Worm (Caenorhabditis elegans) whole organism, young adult: Measurements from ENCODE around the gene arrd-6.
A peak's percentile ranks its signal among the peaks of the same experiment; 100 is the strongest.

Experiments used
- B0336.3 ChIP-seq: fragments of 200-800 bp; sonication (Bioruptor generic); IDR thresholded peaks from 2 replicates; pipeline ENCODE4 v1.3.6; 2022; ENCODE audit warnings: missing genetic modification characterization, missing compliant biosample characterization
- C06A6.2 ChIP-seq: fragments of 200-800 bp; sonication (Bioruptor generic); conservative IDR thresholded peaks from 2 replicates; pipeline ENCODE4 v1.3.6; 2022; ENCODE audit warnings: missing genetic modification characterization, missing compliant biosample characterization
- C17E4.6 ChIP-seq: fragments of 200-800 bp; sonication (Bioruptor generic); IDR thresholded peaks from 2 replicates; pipeline ENCODE4 v1.3.6; 2022; ENCODE audit warnings: missing genetic modification reagents, missing genetic modification characterization, missing compliant biosample characterization
- D2030.7 ChIP-seq: fragments of 200-800 bp; sonication (Bioruptor generic); IDR thresholded peaks from 2 replicates; pipeline ENCODE4 v1.3.6; 2022; ENCODE audit warnings: missing genetic modification reagents, missing genetic modification characterization, missing compliant biosample characterization
- F23B12.7 ChIP-seq: sonication (generic microtip); optimal IDR thresholded peaks from 2 replicates; lab custom pipeline; 2017; ENCODE audit warnings: missing genetic modification characterization, mild to moderate bottlenecking, missing compliant biosample characterization, antibody characterized with exemption, moderate library complexity; ENCODE audit not compliant: insufficient read depth
- F33H1.4 ChIP-seq: fragments of 200-800 bp; sonication (Bioruptor generic); IDR thresholded peaks from 2 replicates; pipeline ENCODE4 v1.3.6; 2022; ENCODE audit warnings: missing genetic modification reagents, missing genetic modification characterization, missing compliant biosample characterization
- K12H6.12 ChIP-seq: fragments of 200-800 bp; sonication (Bioruptor generic); optimal IDR thresholded peaks from 2 replicates; lab custom pipeline; 2018; ENCODE audit warnings: mild to moderate bottlenecking, missing genetic modification characterization, missing compliant biosample characterization
- T07F8.4 ChIP-seq: sonication (generic microtip); optimal IDR thresholded peaks from 2 replicates; lab custom pipeline; 2016; ENCODE audit warnings: mild to moderate bottlenecking, missing genetic modification characterization, moderate library complexity, missing compliant biosample characterization
- Y79H2A.3 ChIP-seq: fragments of 200-800 bp; sonication (Bioruptor generic); conservative IDR thresholded peaks from 2 replicates; pipeline ENCODE4 v1.3.6; 2022; ENCODE audit warnings: missing genetic modification reagents, missing genetic modification characterization, missing compliant biosample characterization
- ZK185.1 ChIP-seq: sonication (generic microtip); optimal IDR thresholded peaks from 2 replicates; lab custom pipeline; 2016; ENCODE audit warnings: mild to moderate bottlenecking, missing genetic modification characterization, missing compliant biosample characterization; ENCODE audit not compliant: poor library complexity, severe bottlenecking
- ama-1 ChIP-seq, 3 experiments: fragments of 150-350 bp in 1 of 3; sonication (generic microtip) in 2 of 3; optimal IDR thresholded peaks; 2 replicates each; lab custom pipeline; 2014 to 2018; ENCODE audit warnings: missing biosample characterization in 2 of 3, missing genetic modification characterization in 2 of 3, missing genetic modification reagents in 2 of 3
- aptf-2 ChIP-seq: fragments of 200-800 bp; sonication (Bioruptor generic); conservative IDR thresholded peaks from 2 replicates; pipeline ENCODE4 v1.3.6; 2022; ENCODE audit warnings: missing genetic modification reagents, missing genetic modification characterization, missing compliant biosample characterization
- attf-6 ChIP-seq: fragments of 200-800 bp; sonication (Bioruptor generic); IDR thresholded peaks from 2 replicates; pipeline ENCODE4 v1.3.6; 2022; ENCODE audit warnings: missing genetic modification reagents, missing genetic modification characterization, missing compliant biosample characterization
- bed-2 ChIP-seq: fragments of 200-800 bp; sonication (Bioruptor generic); IDR thresholded peaks from 2 replicates; pipeline ENCODE4 v1.3.6; 2022; ENCODE audit warnings: missing genetic modification reagents, missing genetic modification characterization, missing compliant biosample characterization
- cebp-2 ChIP-seq: fragments of 200-800 bp; sonication (Bioruptor generic); IDR thresholded peaks from 2 replicates; pipeline ENCODE4 v1.3.6; 2022; ENCODE audit warnings: missing genetic modification characterization, missing compliant biosample characterization
- ceh-100 ChIP-seq: fragments of 200-800 bp; sonication (Bioruptor generic); IDR thresholded peaks from 2 replicates; pipeline ENCODE4 v1.3.6; 2022; ENCODE audit warnings: missing genetic modification reagents, missing genetic modification characterization, missing compliant biosample characterization
- ceh-40 ChIP-seq: fragments of 200-800 bp; sonication (Bioruptor generic); IDR thresholded peaks from 2 replicates; pipeline ENCODE4 v1.3.6; 2022; ENCODE audit warnings: missing genetic modification characterization, missing compliant biosample characterization
- die-1 ChIP-seq: sonication (generic microtip); optimal IDR thresholded peaks from 2 replicates; lab custom pipeline; 2016; ENCODE audit warnings: missing genotype, mild to moderate bottlenecking, missing genetic modification characterization, missing compliant biosample characterization
- him-1 ChIP-seq: sonication (generic microtip); optimal IDR thresholded peaks from 2 replicates; lab custom pipeline; 2016; ENCODE audit warnings: missing genotype, missing genetic modification reagents, missing genetic modification characterization, missing compliant biosample characterization
- hmg-20 ChIP-seq: fragments of 200-800 bp; sonication (Bioruptor generic); IDR thresholded peaks from 2 replicates; pipeline ENCODE4 v1.3.6; 2022; ENCODE audit warnings: missing genetic modification reagents, missing genetic modification characterization, missing compliant biosample characterization
- let-526 ChIP-seq: fragments of 200-800 bp; sonication (Bioruptor generic); IDR thresholded peaks from 2 replicates; pipeline ENCODE4 v1.3.6; 2022; ENCODE audit warnings: missing genetic modification reagents, missing genetic modification characterization, missing compliant biosample characterization
- lin-35 ChIP-seq, 3 experiments: fragments of 150-350 bp in 2 of 3; sonication (generic microtip) in 1 of 3; optimal IDR thresholded peaks; 2 replicates each; lab custom pipeline; 2014 to 2018; ENCODE audit warnings: missing biosample characterization in 3 of 3, missing genetic modification characterization in 3 of 3, missing genetic modification reagents in 3 of 3
- lin-40 ChIP-seq: sonication (generic microtip); optimal IDR thresholded peaks from 2 replicates; lab custom pipeline; 2016; ENCODE audit warnings: missing genetic modification characterization, mild to moderate bottlenecking, missing compliant biosample characterization, missing genotype, missing genetic modification reagents
- lin-54 ChIP-seq: fragments of 200-800 bp; sonication (Bioruptor generic); optimal IDR thresholded peaks from 2 replicates; lab custom pipeline; 2018; ENCODE audit warnings: mild to moderate bottlenecking, missing genetic modification characterization, missing compliant biosample characterization
- lir-1 ChIP-seq: fragments of 200-800 bp; sonication (Bioruptor generic); conservative IDR thresholded peaks from 2 replicates; pipeline ENCODE4 v1.3.6; 2022; ENCODE audit warnings: missing genetic modification reagents, missing genetic modification characterization, missing compliant biosample characterization
- lsl-1 ChIP-seq: fragments of 200-800 bp; sonication (Bioruptor generic); optimal IDR thresholded peaks from 2 replicates; lab custom pipeline; 2018; ENCODE audit warnings: mild to moderate bottlenecking, missing genetic modification characterization, moderate library complexity, missing compliant biosample characterization
- madf-3 ChIP-seq: fragments of 200-800 bp; sonication (Bioruptor generic); IDR thresholded peaks from 2 replicates; pipeline ENCODE4 v1.3.6; 2022; ENCODE audit warnings: missing genetic modification reagents, missing genetic modification characterization, missing compliant biosample characterization
- mes-4 ChIP-seq: sonication (generic microtip); optimal IDR thresholded peaks from 2 replicates; lab custom pipeline; 2016; ENCODE audit warnings: missing genotype, missing genetic modification characterization, missing compliant biosample characterization
- nfya-1 ChIP-seq: sonication (generic microtip); optimal IDR thresholded peaks from 2 replicates; lab custom pipeline; 2017; ENCODE audit warnings: antibody characterized with exemption, missing compliant biosample characterization, missing genetic modification characterization, borderline replicate concordance; ENCODE audit not compliant: insufficient read depth
- nhr-27 ChIP-seq: fragments of 200-800 bp; sonication (Bioruptor generic); optimal IDR thresholded peaks from 2 replicates; lab custom pipeline; 2018; ENCODE audit warnings: mild to moderate bottlenecking, missing genetic modification characterization, moderate library complexity, missing compliant biosample characterization
- pha-4 ChIP-seq: fragments of 150-350 bp; sonication (generic microtip); optimal IDR thresholded peaks from 2 replicates; lab custom pipeline; 2014; ENCODE audit warnings: missing biosample characterization, missing genetic modification reagents, missing genetic modification characterization
- snpc-1.3 ChIP-seq: sonication (generic microtip); optimal IDR thresholded peaks from 2 replicates; lab custom pipeline; 2017; ENCODE audit warnings: missing genetic modification characterization, mild to moderate bottlenecking, missing compliant biosample characterization, antibody characterized with exemption, moderate library complexity, missing genotype, missing genetic modification reagents; ENCODE audit not compliant: insufficient read depth
- somi-1 ChIP-seq: fragments of 200-800 bp; sonication (Bioruptor generic); optimal IDR thresholded peaks from 2 replicates; lab custom pipeline; 2018; ENCODE audit warnings: mild to moderate bottlenecking, missing genetic modification characterization, missing compliant biosample characterization
- xnd-1 ChIP-seq: sonication (generic microtip); optimal IDR thresholded peaks from 2 replicates; lab custom pipeline; 2016; ENCODE audit warnings: missing genotype, missing genetic modification reagents, missing genetic modification characterization, missing compliant biosample characterization
- ztf-25 ChIP-seq: fragments of 200-800 bp; sonication (Bioruptor generic); IDR thresholded peaks from 2 replicates; pipeline ENCODE4 v1.3.6; 2022; ENCODE audit warnings: missing genetic modification reagents, missing genetic modification characterization, missing compliant biosample characterization
- ztf-3 ChIP-seq: fragments of 200-800 bp; sonication (Bioruptor generic); optimal IDR thresholded peaks from 2 replicates; lab custom pipeline; 2018; ENCODE audit warnings: mild to moderate bottlenecking, missing genetic modification characterization, missing compliant biosample characterization
- ztf-6 ChIP-seq: fragments of 200-800 bp; sonication (Bioruptor generic); IDR thresholded peaks from 2 replicates; pipeline ENCODE4 v1.3.6; 2022; ENCODE audit warnings: missing genetic modification reagents, missing genetic modification characterization, missing compliant biosample characterization

Gene arrd-6

ce11 chrII:11157660-11158059 lies 15.1 kb downstream of the arrd-6 start (continued):
- TF ChIP-seq C17E4.6 (GFP tag; lab: Robert Waterston, UW) (peak; percentile 51; the same call in 1 of the 2 replicates), F33H1.4 (GFP tag; lab: Robert Waterston, UW) (peak; percentile 60), Y79H2A.3 (GFP tag; lab: Robert Waterston, UW) (no peak), ztf-25 (GFP tag; lab: Robert Waterston, UW) (peak; percentile 89; the same call in 1 of the 2 replicates), lin-40 (tag; lab: Kevin White, UChicago) (peak; percentile 33), bed-2 (GFP tag; lab: Robert Waterston, UW) (no peak), lin-54 (peak; percentile 53), ama-1 (optimal IDR thresholded peaks at IDR 0.05; lab: Kevin White, UChicago) (no peak), ama-1 (GFP tag; optimal IDR thresholded peaks at IDR 0.05; lab: Kevin White, UChicago) (peak in 1 of 2 experiments; percentile 75), madf-3 (GFP tag; lab: Robert Waterston, UW) (no peak), lin-35 (GFP tag; optimal IDR thresholded peaks at IDR 0.05; lab: Kevin White, UChicago) (peak in 1 of 3 experiments; percentile 19), mes-4 (tag; lab: Kevin White, UChicago) (peak; percentile 36), hmg-20 (GFP tag; lab: Robert Waterston, UW) (no peak), T07F8.4 (peak; percentile 10), ceh-100 (GFP tag; lab: Robert Waterston, UW) (peak; percentile 40), aptf-2 (no peak), attf-6 (GFP tag; lab: Robert Waterston, UW) (0 out of 2 replicates have a peak, but pooled peaks have one; percentile 22), B0336.3 (GFP tag; lab: Robert Waterston, UW) (peak; percentile 37; the same call in 1 of the 2 replicates), let-526 (GFP tag; lab: Robert Waterston, UW) (0 out of 2 replicates have a peak, but pooled peaks have one; percentile 11), nfya-1 (no peak), him-1 (tag; lab: Kevin White, UChicago) (peak; percentile 84), cebp-2 (GFP tag; lab: Robert Waterston, UW) (no peak), xnd-1 (no peak)

DNA sequence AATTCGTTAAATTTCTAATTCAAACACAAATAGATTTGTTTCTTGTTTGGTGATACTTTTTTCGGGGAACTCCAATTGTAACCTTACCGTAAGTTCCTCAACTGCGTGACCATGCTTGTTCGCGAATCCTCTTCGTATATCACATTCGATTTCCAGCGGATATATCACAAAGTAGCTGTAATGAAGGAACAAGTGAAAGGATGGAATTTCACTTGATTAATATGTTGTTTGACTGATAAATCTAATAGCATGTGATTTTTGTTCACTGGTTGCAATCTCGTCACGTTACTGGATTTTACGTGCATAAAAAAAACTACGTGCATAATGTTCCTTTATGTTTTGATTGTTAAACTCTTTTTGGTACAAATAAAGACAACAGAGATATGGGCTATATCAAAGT lies 19.1 kb downstream of the arrd-6 start:
- no peak for TF ChIP-seq ztf-3
- no peak for TF ChIP-seq ZK185.1
- no peak for TF ChIP-seq ztf-6 (GFP tag; lab: Robert Waterston, UW)
- TF ChIP-seq D2030.7: no peak
- no peak for TF ChIP-seq K12H6.12 (tag; lab: Kevin White, UChicago)
- no peak for TF ChIP-seq pha-4 (tag; lab: Kevin White, UChicago)
- TF ChIP-seq lir-1: no peak
- no peak for TF ChIP-seq xnd-1
- TF ChIP-seq C17E4.6 (GFP tag; lab: Robert Waterston, UW): no peak
- TF ChIP-seq F23B12.7: no peak
- TF ChIP-seq ceh-40 (GFP tag; lab: Robert Waterston, UW): no peak
- no peak for TF ChIP-seq somi-1 (GFP tag; lab: Kevin White, UChicago)
- TF ChIP-seq lsl-1 (GFP tag; lab: Kevin White, UChicago): no peak

- TF ChIP-seq C06A6.2 (no peak), snpc-1.3 (tag; lab: Kevin White, UChicago) (no peak), aptf-2 (no peak), lin-40 (tag; lab: Kevin White, UChicago) (no peak), ztf-6 (GFP tag; lab: Robert Waterston, UW) (no peak), nhr-27 (no peak), die-1 (tag; lab: Kevin White, UChicago) (no peak)
Observed at ce11 chrII:11162390-11162789, 19.9 kb downstream of the arrd-6 start, which contains the start of gene ptr-13. Gene ptr-13 (minus strand): TSS chrII:11162481.
